Fruit fly (Drosophila melanogaster) whole organism, adult: ENCODE measurements around the gene CG3792.

Source experiments
- CG11617 ChIP-seq: fragments of 200-800 bp; sonication (Bioruptor generic); optimal IDR thresholded peaks from 2 replicates; lab custom pipeline; 2017; ENCODE audit warnings: mild to moderate bottlenecking, missing biosample characterization, missing genetic modification reagents, missing genetic modification characterization
- CG12768 ChIP-seq: fragments of 200-800 bp; sonication (Bioruptor generic); optimal IDR thresholded peaks from 2 replicates; lab custom pipeline; 2017; ENCODE audit warnings: missing biosample characterization, missing genetic modification characterization, mild to moderate bottlenecking, moderate library complexity, missing genetic modification reagents
- CG14711 ChIP-seq: fragments of 200-800 bp; sonication (Bioruptor generic); optimal IDR thresholded peaks from 2 replicates; lab custom pipeline; 2018; ENCODE audit warnings: missing biosample characterization, mild to moderate bottlenecking, missing genetic modification characterization, moderate library complexity
- CG1620 ChIP-seq: fragments of 200-800 bp; sonication (Bioruptor generic); optimal IDR thresholded peaks from 2 replicates; lab custom pipeline; 2016; ENCODE audit warnings: missing biosample characterization, missing genetic modification characterization
- CG33017 ChIP-seq: fragments of 200-800 bp; sonication (Bioruptor generic); optimal IDR thresholded peaks from 2 replicates; lab custom pipeline; 2018; ENCODE audit warnings: missing biosample characterization, mild to moderate bottlenecking, missing genetic modification characterization, moderate library complexity
- CG5204 ChIP-seq: fragments of 200-800 bp; sonication (Bioruptor generic); optimal IDR thresholded peaks from 2 replicates; lab custom pipeline; 2016; ENCODE audit warnings: missing biosample characterization, missing genetic modification characterization
- CG7045 ChIP-seq: fragments of 200-800 bp; sonication (Bioruptor generic); optimal IDR thresholded peaks from 2 replicates; lab custom pipeline; 2017; ENCODE audit warnings: missing biosample characterization, mild to moderate bottlenecking, missing genetic modification characterization
- CG7101 ChIP-seq: fragments of 200-800 bp; sonication (Bioruptor generic); optimal IDR thresholded peaks from 2 replicates; lab custom pipeline; 2018; ENCODE audit warnings: missing biosample characterization, mild to moderate bottlenecking, missing genetic modification characterization, moderate library complexity
- Clk ChIP-seq: fragments of 200-800 bp; sonication (Bioruptor generic); optimal IDR thresholded peaks from 2 replicates; lab custom pipeline; 2017; ENCODE audit warnings: missing biosample characterization, missing genetic modification characterization
- Crg-1 ChIP-seq: fragments of 200-800 bp; sonication (Bioruptor generic); optimal IDR thresholded peaks from 2 replicates; lab custom pipeline; 2016; ENCODE audit warnings: missing biosample characterization, missing genetic modification characterization
- Hr96 ChIP-seq: fragments of 200-800 bp; sonication (Bioruptor generic); optimal IDR thresholded peaks from 2 replicates; lab custom pipeline; 2016; ENCODE audit warnings: missing biosample characterization, missing genetic modification characterization
- Mnt ChIP-seq: fragments of 200-800 bp; sonication (Bioruptor generic); optimal IDR thresholded peaks from 2 replicates; lab custom pipeline; 2016; ENCODE audit warnings: missing biosample characterization, mild to moderate bottlenecking, missing genetic modification characterization
- bab1 ChIP-seq: fragments of 200-800 bp; sonication (Bioruptor generic); optimal IDR thresholded peaks from 3 replicates; lab custom pipeline; 2019; ENCODE audit warnings: missing biosample characterization, mild to moderate bottlenecking, missing genetic modification characterization, moderate library complexity
- cic ChIP-seq: fragments of 200-800 bp; sonication (Bioruptor generic); optimal IDR thresholded peaks from 2 replicates; lab custom pipeline; 2017; ENCODE audit warnings: missing biosample characterization, mild to moderate bottlenecking, missing genetic modification characterization, moderate library complexity
- cnc ChIP-seq, 2 experiments: fragments of >200 bp; optimal IDR thresholded peaks; 2 replicates each; lab custom pipeline; 2017
- kay ChIP-seq: fragments of 200-800 bp; sonication (Bioruptor generic); peaks from one replicate; lab custom pipeline; 2016; ENCODE audit warnings: missing biosample characterization, missing genetic modification characterization, borderline replicate concordance
- ovo ChIP-seq: fragments of 200-800 bp; sonication (Bioruptor generic); optimal IDR thresholded peaks from 2 replicates; lab custom pipeline; 2016; ENCODE audit warnings: missing biosample characterization, missing genetic modification characterization
- pad ChIP-seq: fragments of 200-800 bp; sonication (Bioruptor generic); optimal IDR thresholded peaks from 3 replicates; lab custom pipeline; 2017; ENCODE audit warnings: missing biosample characterization, missing genetic modification characterization, mild to moderate bottlenecking, moderate library complexity, missing genetic modification reagents
- tj ChIP-seq: fragments of 200-800 bp; sonication (Bioruptor generic); optimal IDR thresholded peaks from 3 replicates; lab custom pipeline; 2017; ENCODE audit warnings: missing biosample characterization, mild to moderate bottlenecking, missing genetic modification characterization, moderate library complexity
- toe ChIP-seq: fragments of 200-800 bp; sonication (Bioruptor generic); optimal IDR thresholded peaks from 2 replicates; lab custom pipeline; 2016; ENCODE audit warnings: missing biosample characterization, missing genetic modification characterization

Gene CG3792

dm6 chr2L:4955094-4955823 is 21.9 kb upstream of the CG3792 start, which contains the start of the genes Jon25Bi and Marcal1:
Jon25Bi (minus strand) TSS chr2L:4955144.
Marcal1 (plus strand) TSS chr2L:4955509.
- TF ChIP-seq kay (no peak), ovo (no peak), cnc (optimal IDR thresholded peaks at IDR 0.05; lab: Kevin White, UChicago) (no peak), Crg-1 (GFP tag; lab: Kevin White, UChicago) (no peak), Clk (no peak), CG11617 (GFP tag; lab: Kevin White, UChicago) (no peak), bab1 (no peak), CG7045 (no peak), cic (GFP tag; lab: Kevin White, UChicago) (no peak), toe (GFP tag; lab: Kevin White, UChicago) (no peak)

DNA sequence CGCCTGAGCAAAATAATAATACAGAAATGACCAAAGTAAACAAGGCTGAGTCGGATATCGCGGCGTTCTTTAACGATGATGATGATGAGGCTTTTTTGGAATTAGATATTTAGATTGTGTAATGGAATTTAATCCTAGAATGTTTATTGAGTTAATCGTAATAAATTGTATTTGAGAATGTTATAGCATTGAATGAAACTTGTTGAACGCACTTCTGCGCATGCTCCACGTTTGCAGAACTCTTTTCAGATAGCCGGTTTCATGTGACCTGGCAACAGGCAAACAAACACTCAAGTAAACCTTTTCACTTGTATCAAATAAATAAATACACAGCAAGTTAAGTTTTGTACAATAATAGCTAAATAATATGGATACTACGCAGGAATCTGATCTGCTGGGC is 19.0 kb upstream of the CG3792 start, which contains the start of gene CG34124:
Gene CG34124, plus strand, starts transcription at position 301 of the 400 bp plus-strand sequence.
- TF ChIP-seq Crg-1 (GFP tag; lab: Kevin White, UChicago) (no peak), Clk (no peak), pad (GFP tag; lab: Kevin White, UChicago) (no peak), CG14711 (no peak), toe (GFP tag; lab: Kevin White, UChicago) (no peak), cic (GFP tag; lab: Kevin White, UChicago) (no peak), CG1620 (no peak), kay (no peak), ovo (no peak), cnc (optimal IDR thresholded peaks at IDR 0.05; lab: Kevin White, UChicago) (no peak), CG33017 (tag; lab: Kevin White, UChicago) (no peak), Hr96 (GFP tag; lab: Kevin White, UChicago) (no peak), CG11617 (GFP tag; lab: Kevin White, UChicago) (no peak), CG5204 (GFP tag; lab: Kevin White, UChicago) (no peak), Mnt (GFP tag; lab: Kevin White, UChicago) (no peak)

DNA sequence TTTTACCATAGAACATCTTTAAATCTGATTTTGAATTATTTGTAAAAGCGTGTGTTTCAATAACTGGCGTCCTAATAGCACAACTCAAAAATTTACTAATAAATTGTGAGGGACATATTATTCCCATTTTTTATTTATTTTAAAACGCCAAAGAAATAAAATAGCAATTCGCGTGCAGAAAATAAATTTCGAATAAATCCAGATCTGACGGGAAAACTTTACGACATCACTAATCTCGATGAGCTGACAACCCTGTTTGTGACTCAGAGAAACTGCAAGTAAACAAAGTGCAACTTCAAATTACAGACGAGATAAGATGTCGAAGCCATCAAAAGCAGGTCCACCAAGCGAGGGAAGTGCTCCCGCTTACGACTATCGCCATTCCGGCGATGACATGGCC is 11.7 kb upstream of the CG3792 start, which contains the start of gene CG34125:
Gene CG34125, plus strand, starts transcription at position 254 of the 400 bp plus-strand sequence.
- no peak for TF ChIP-seq toe (GFP tag; lab: Kevin White, UChicago)
- TF ChIP-seq Crg-1 (GFP tag; lab: Kevin White, UChicago), result no peak
- peak; percentile 96 for TF ChIP-seq CG14711
- TF ChIP-seq cnc (optimal IDR thresholded peaks at IDR 0.05; lab: Kevin White, UChicago), result no peak
- TF ChIP-seq cic (GFP tag; lab: Kevin White, UChicago), result no peak
- no peak for TF ChIP-seq CG5204 (GFP tag; lab: Kevin White, UChicago)
- TF ChIP-seq CG7101 (tag; lab: Kevin White, UChicago), result peak; percentile 27
- TF ChIP-seq CG1620, result peak; percentile 24
- TF ChIP-seq CG12768 (GFP tag; lab: Kevin White, UChicago), result peak; percentile 53
- peak; percentile 52 for TF ChIP-seq CG11617 (GFP tag; lab: Kevin White, UChicago)
- peak; percentile 2 for TF ChIP-seq Clk
- TF ChIP-seq tj (GFP tag; lab: Kevin White, UChicago), result peak; percentile 3
- no peak for TF ChIP-seq ovo
- TF ChIP-seq kay, result no peak
- TF ChIP-seq pad (GFP tag; lab: Kevin White, UChicago), result no peak
- no peak for TF ChIP-seq CG7045
- no peak for TF ChIP-seq CG33017 (tag; lab: Kevin White, UChicago)
- peak; percentile 13 for TF ChIP-seq bab1
- TF ChIP-seq Hr96 (GFP tag; lab: Kevin White, UChicago), result no peak
- TF ChIP-seq Mnt (GFP tag; lab: Kevin White, UChicago), result no peak

DNA sequence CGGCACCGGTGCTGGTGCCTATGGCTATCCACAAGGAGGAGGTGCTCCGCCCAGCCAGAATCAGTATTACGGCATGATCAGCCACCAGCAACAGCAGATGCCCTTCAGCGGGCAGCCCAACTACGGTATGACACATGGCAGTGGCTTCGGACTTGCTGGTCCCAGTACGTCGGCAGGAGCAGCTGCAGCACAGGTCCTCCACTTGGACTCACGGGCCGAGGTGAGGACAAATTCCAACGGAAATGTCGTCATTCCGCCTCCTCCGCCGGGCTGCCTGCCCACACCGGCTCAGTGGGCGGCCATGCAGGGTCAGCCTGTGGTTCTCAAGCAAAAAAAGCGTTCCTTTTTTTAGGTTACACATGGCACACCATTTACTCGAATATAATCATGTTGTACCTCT is 11.2 kb upstream of the CG3792 start:
- TF ChIP-seq cic (GFP tag; lab: Kevin White, UChicago) (no peak), Mnt (GFP tag; lab: Kevin White, UChicago) (no peak), Clk (no peak)

DNA sequence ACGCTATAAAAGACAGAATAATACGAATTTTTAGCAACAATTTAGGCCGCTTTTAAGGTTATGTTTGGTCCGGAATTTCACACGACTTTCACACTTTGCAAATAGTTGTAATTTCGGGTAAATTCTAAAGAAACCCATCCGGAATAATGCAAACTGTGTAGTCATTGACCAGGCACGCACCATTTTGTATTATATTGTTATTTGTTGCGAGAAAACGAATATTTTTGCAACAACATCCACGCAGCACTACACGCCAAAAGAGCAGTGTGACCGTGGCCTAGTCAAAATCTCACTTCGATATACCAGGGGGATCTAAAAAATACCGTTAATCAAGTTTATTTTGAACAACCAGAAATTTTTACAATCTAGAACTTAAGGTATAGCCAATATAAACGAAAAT is 9.6 kb upstream of the CG3792 start, which contains the start of gene eIF3i:
Gene eIF3i, minus strand, starts transcription at position 265 of the 400 bp plus-strand sequence.
- TF ChIP-seq cnc (optimal IDR thresholded peaks at IDR 0.05; lab: Kevin White, UChicago) (no peak), Mnt (GFP tag; lab: Kevin White, UChicago) (peak; percentile 50)

DNA sequence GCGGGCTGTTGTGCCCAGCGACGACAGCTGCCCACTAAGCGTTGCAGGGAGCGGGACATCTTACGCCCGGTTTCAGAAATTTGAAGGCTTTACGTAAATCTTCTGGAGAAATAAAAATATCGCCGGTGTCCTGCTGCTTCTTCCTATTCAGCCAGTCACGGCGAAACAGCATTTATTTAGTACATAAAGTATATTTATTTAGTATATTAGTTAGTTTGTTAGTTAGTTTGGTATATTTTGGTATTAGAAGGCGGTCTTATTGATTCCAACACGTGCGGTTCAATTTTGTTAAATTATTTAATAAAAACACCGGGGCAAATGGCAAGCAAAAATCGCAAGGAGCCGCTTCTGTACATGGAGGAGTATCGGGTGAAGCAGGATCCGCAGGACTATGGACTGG is 8.3 kb upstream of the CG3792 start, which contains the start of the genes Scox and Polr1C:
Gene Scox, minus strand, starts transcription at position 169 of the 400 bp plus-strand sequence.
Gene Polr1C, plus strand, starts transcription at position 238 of the 400 bp plus-strand sequence.
- TF ChIP-seq Mnt (GFP tag; lab: Kevin White, UChicago) (peak; percentile 87), bab1 (no peak)

- peak; percentile 74 for TF ChIP-seq bab1
- TF ChIP-seq CG12768 (GFP tag; lab: Kevin White, UChicago), result no peak
- peak; percentile 72 for TF ChIP-seq Mnt (GFP tag; lab: Kevin White, UChicago)
- TF ChIP-seq ovo, result no peak
- peak; percentile 19 for TF ChIP-seq CG11617 (GFP tag; lab: Kevin White, UChicago)
- no peak for TF ChIP-seq CG33017 (tag; lab: Kevin White, UChicago)
- peak; percentile 50 for TF ChIP-seq CG1620
- no peak for TF ChIP-seq CG7045
- no peak for TF ChIP-seq Hr96 (GFP tag; lab: Kevin White, UChicago)
- TF ChIP-seq cnc (optimal IDR thresholded peaks at IDR 0.05; lab: Kevin White, UChicago), result no peak
- TF ChIP-seq cic (GFP tag; lab: Kevin White, UChicago), result peak; percentile 46
- TF ChIP-seq CG14711, result peak; percentile 66
- peak; percentile 26 for TF ChIP-seq pad (GFP tag; lab: Kevin White, UChicago)
- TF ChIP-seq tj (GFP tag; lab: Kevin White, UChicago), result peak; percentile 14
- no peak for TF ChIP-seq CG5204 (GFP tag; lab: Kevin White, UChicago)
- TF ChIP-seq CG7101 (tag; lab: Kevin White, UChicago), result peak; percentile 25
- no peak for TF ChIP-seq Clk
- TF ChIP-seq kay, result no peak
- TF ChIP-seq Crg-1 (GFP tag; lab: Kevin White, UChicago), result peak; percentile 29
- TF ChIP-seq toe (GFP tag; lab: Kevin White, UChicago), result no peak
These were observed 5.7 kb upstream of the CG3792 start, which contains the start of gene CG14043 for dm6 chr2L:4971329-4971798. CG14043 (plus strand) TSS chr2L:4971702.
